Worm (Caenorhabditis elegans) whole organism, early embryonic: ENCODE results near the gene enpp-1.

Experiments
- ama-1 ChIP-seq: fragments of 150-350 bp; optimal IDR thresholded peaks from 2 replicates; lab custom pipeline; 2014
- ceh-13 ChIP-seq: fragments of 200-800 bp; sonication (Bioruptor generic); optimal IDR thresholded peaks from 2 replicates; lab custom pipeline; 2018; ENCODE audit warnings: mild to moderate bottlenecking, missing genetic modification characterization, missing compliant biosample characterization
- flt-1 ChIP-seq: fragments of 200-800 bp; sonication (Bioruptor generic); IDR thresholded peaks from 2 replicates; pipeline ENCODE4 v1.3.6; 2022; ENCODE audit warnings: missing genetic modification characterization, missing compliant biosample characterization
- hnd-1 ChIP-seq: sonication (generic microtip); optimal IDR thresholded peaks from 2 replicates; lab custom pipeline; 2016; ENCODE audit warnings: missing genetic modification characterization, missing compliant biosample characterization

ce11 chrV:12091759-12092158, 39.5 kb upstream of the enpp-1 start, which contains the start of gene nhr-206:
- no peak for TF ChIP-seq flt-1 (GFP tag; lab: Robert Waterston, UW)
- TF ChIP-seq ceh-13 (GFP tag; lab: Kevin White, UChicago): no peak
- no peak for TF ChIP-seq ama-1 (lab: Kevin White, UChicago)
- no peak for TF ChIP-seq hnd-1
